Fruit fly (Drosophila melanogaster) whole organism, prepupa: ENCODE results near the gene CG7120.

Source experiments
- CG10631 ChIP-seq: fragments of 200-800 bp; sonication (Bioruptor generic); optimal IDR thresholded peaks from 2 replicates; lab custom pipeline; 2016; ENCODE audit warnings: missing biosample characterization, missing genetic modification characterization
- CG10669 ChIP-seq: fragments of 200-800 bp; sonication (Bioruptor generic); optimal IDR thresholded peaks from 3 replicates; lab custom pipeline; 2018; ENCODE audit warnings: missing biosample characterization, mild to moderate bottlenecking, missing genetic modification characterization, moderate library complexity
- CG11294 ChIP-seq: fragments of 200-800 bp; sonication (Bioruptor generic); IDR thresholded peaks from 2 replicates; pipeline ENCODE4 v1.3.6; 2022; ENCODE audit warnings: missing biosample characterization, missing genetic modification characterization
- CG11762 ChIP-seq: fragments of 200-800 bp; sonication (Bioruptor generic); optimal IDR thresholded peaks from 3 replicates; lab custom pipeline; 2016; ENCODE audit warnings: missing biosample characterization, missing genetic modification characterization; ENCODE audit not compliant: insufficient read depth
- CG11902 ChIP-seq: fragments of 200-800 bp; sonication (Bioruptor generic); optimal IDR thresholded peaks from 3 replicates; lab custom pipeline; 2016; ENCODE audit warnings: missing biosample characterization, missing genetic modification characterization
- CG15336 ChIP-seq: fragments of 200-800 bp; sonication (Bioruptor generic); IDR thresholded peaks from 2 replicates; pipeline ENCODE4 v1.3.6; 2022; ENCODE audit warnings: missing biosample characterization, missing genetic modification characterization
- CG1621 ChIP-seq: fragments of 200-800 bp; sonication (Bioruptor generic); optimal IDR thresholded peaks from 3 replicates; lab custom pipeline; 2018; ENCODE audit warnings: missing biosample characterization, mild to moderate bottlenecking, missing genetic modification characterization
- CG16779 ChIP-seq: fragments of 200-800 bp; sonication (Bioruptor generic); optimal IDR thresholded peaks from 3 replicates; lab custom pipeline; 2017; ENCODE audit warnings: missing biosample characterization, mild to moderate bottlenecking, missing genetic modification characterization
- CG3032 ChIP-seq: fragments of 200-800 bp; optimal IDR thresholded peaks from 2 replicates; lab custom pipeline; 2019; ENCODE audit warnings: missing biosample characterization, mild to moderate bottlenecking, missing genetic modification characterization, moderate library complexity
- CG31627 ChIP-seq: fragments of 200-800 bp; sonication (Bioruptor generic); optimal IDR thresholded peaks from 3 replicates; lab custom pipeline; 2016; ENCODE audit warnings: missing biosample characterization, missing genetic modification characterization
- CG34406 ChIP-seq: fragments of 200-800 bp; sonication (Bioruptor generic); optimal IDR thresholded peaks from 3 replicates; lab custom pipeline; 2016; ENCODE audit warnings: missing biosample characterization, missing genetic modification characterization
- CG3919 ChIP-seq: fragments of 200-800 bp; sonication (Bioruptor generic); optimal IDR thresholded peaks from 3 replicates; lab custom pipeline; 2016; ENCODE audit warnings: missing biosample characterization, missing genetic modification characterization
- CG4318 ChIP-seq: fragments of 200-800 bp; sonication (Bioruptor generic); optimal IDR thresholded peaks from 3 replicates; lab custom pipeline; 2017; ENCODE audit warnings: missing biosample characterization, mild to moderate bottlenecking, missing genetic modification characterization
- CG6163 ChIP-seq: fragments of 200-800 bp; sonication (Bioruptor generic); IDR thresholded peaks from 3 replicates; pipeline ENCODE4 v1.3.6; 2022; ENCODE audit warnings: missing biosample characterization, missing genetic modification characterization
- CG6276 ChIP-seq: fragments of 200-800 bp; sonication (Bioruptor generic); optimal IDR thresholded peaks from 2 replicates; lab custom pipeline; 2017; ENCODE audit warnings: missing biosample characterization, mild to moderate bottlenecking, missing genetic modification characterization
- CG6792 ChIP-seq: fragments of 200-800 bp; sonication (Bioruptor generic); optimal IDR thresholded peaks from 3 replicates; lab custom pipeline; 2016; ENCODE audit warnings: missing biosample characterization, missing genetic modification characterization
- CG6808 ChIP-seq: fragments of 200-800 bp; sonication (Bioruptor generic); optimal IDR thresholded peaks from 3 replicates; lab custom pipeline; 2017; ENCODE audit warnings: missing biosample characterization, missing genetic modification characterization, mild to moderate bottlenecking, moderate library complexity, missing genetic modification reagents
- CG6854 ChIP-seq: fragments of 200-800 bp; sonication (Bioruptor generic); optimal IDR thresholded peaks from 2 replicates; lab custom pipeline; 2017; ENCODE audit warnings: missing biosample characterization, mild to moderate bottlenecking, missing genetic modification characterization
- CG7368 ChIP-seq: fragments of 200-800 bp; sonication (Bioruptor generic); optimal IDR thresholded peaks from 3 replicates; lab custom pipeline; 2016; ENCODE audit warnings: missing biosample characterization, missing genetic modification characterization
- CG8119 ChIP-seq: fragments of 200-800 bp; sonication (Bioruptor generic); IDR thresholded peaks from 3 replicates; pipeline ENCODE4 v1.3.6; 2022; ENCODE audit warnings: missing biosample characterization, missing genetic modification characterization
- CG8319 ChIP-seq: fragments of 200-800 bp; sonication (Bioruptor generic); optimal IDR thresholded peaks from 3 replicates; lab custom pipeline; 2016; ENCODE audit warnings: missing biosample characterization, missing genetic modification characterization
- CG9139 ChIP-seq: fragments of 200-800 bp; sonication (Bioruptor generic); optimal IDR thresholded peaks from 3 replicates; lab custom pipeline; 2017; ENCODE audit warnings: missing biosample characterization, mild to moderate bottlenecking, missing genetic modification characterization
- Eip75B ChIP-seq: fragments of 200-800 bp; sonication (Bioruptor generic); optimal IDR thresholded peaks from 3 replicates; lab custom pipeline; 2016; ENCODE audit warnings: missing biosample characterization, missing genetic modification characterization
- Eip78C ChIP-seq: fragments of 200-800 bp; sonication (Bioruptor generic); peaks from one replicate; lab custom pipeline; 2016; ENCODE audit warnings: missing biosample characterization, missing genetic modification characterization
- Eip93F ChIP-seq: fragments of 200-800 bp; sonication (Bioruptor generic); optimal IDR thresholded peaks from 2 replicates; lab custom pipeline; 2016; ENCODE audit warnings: missing biosample characterization, mild to moderate bottlenecking, missing genetic modification characterization
- Ets96B ChIP-seq: fragments of 200-800 bp; optimal IDR thresholded peaks from 2 replicates; lab custom pipeline; 2019; ENCODE audit warnings: missing biosample characterization, mild to moderate bottlenecking, missing genetic modification characterization, moderate library complexity
- Gug ChIP-seq: fragments of 200-800 bp; sonication (Bioruptor generic); IDR thresholded peaks from 2 replicates; pipeline ENCODE4 v1.3.6; 2022; ENCODE audit warnings: missing biosample characterization, missing genetic modification characterization
- Hr38 ChIP-seq: sonication (Bioruptor generic); optimal IDR thresholded peaks from 2 replicates; lab custom pipeline; 2016; ENCODE audit warnings: missing biosample characterization, missing genetic modification characterization
- Hr39 ChIP-seq: fragments of 200-800 bp; sonication (Bioruptor generic); optimal IDR thresholded peaks from 2 replicates; lab custom pipeline; 2016; ENCODE audit warnings: missing biosample characterization, missing genetic modification characterization
- Hr4 ChIP-seq: fragments of 200-800 bp; sonication (Bioruptor generic); optimal IDR thresholded peaks from 3 replicates; lab custom pipeline; 2016; ENCODE audit warnings: missing biosample characterization, missing genetic modification characterization
- Lpt ChIP-seq: fragments of 200-800 bp; sonication (Bioruptor generic); optimal IDR thresholded peaks from 3 replicates; lab custom pipeline; 2016; ENCODE audit warnings: missing biosample characterization, missing genetic modification characterization
- Met ChIP-seq: fragments of 200-800 bp; sonication (Bioruptor generic); optimal IDR thresholded peaks from 3 replicates; lab custom pipeline; 2016; ENCODE audit warnings: missing biosample characterization, missing genetic modification characterization
- OdsH ChIP-seq: fragments of 200-800 bp; sonication (Bioruptor generic); optimal IDR thresholded peaks from 3 replicates; lab custom pipeline; 2016; ENCODE audit warnings: missing biosample characterization, missing genetic modification characterization
- Smox ChIP-seq: fragments of 200-800 bp; sonication (Bioruptor generic); optimal IDR thresholded peaks from 3 replicates; lab custom pipeline; 2016; ENCODE audit warnings: missing biosample characterization, missing genetic modification characterization
- Sox14 ChIP-seq: fragments of 200-800 bp; sonication (Bioruptor generic); optimal IDR thresholded peaks from 3 replicates; lab custom pipeline; 2016; ENCODE audit warnings: missing biosample characterization, missing genetic modification characterization
- achi ChIP-seq: fragments of 200-800 bp; sonication (Bioruptor generic); optimal IDR thresholded peaks from 3 replicates; lab custom pipeline; 2016; ENCODE audit warnings: missing biosample characterization, missing genetic modification characterization
- cyc ChIP-seq: fragments of 200-800 bp; sonication (Bioruptor generic); optimal IDR thresholded peaks from 3 replicates; lab custom pipeline; 2016; ENCODE audit warnings: missing biosample characterization, missing genetic modification characterization
- dac ChIP-seq: fragments of 200-800 bp; sonication (Bioruptor generic); optimal IDR thresholded peaks from 2 replicates; lab custom pipeline; 2017; ENCODE audit warnings: missing biosample characterization, mild to moderate bottlenecking, missing genetic modification characterization
- dsx ChIP-seq: fragments of 200-800 bp; optimal IDR thresholded peaks from 3 replicates; lab custom pipeline; 2019; ENCODE audit warnings: missing biosample characterization, mild to moderate bottlenecking, missing genetic modification characterization, moderate library complexity; ENCODE audit not compliant: poor library complexity, severe bottlenecking
- eg ChIP-seq: fragments of 200-800 bp; sonication (Bioruptor generic); IDR thresholded peaks from 3 replicates; pipeline ENCODE4 v1.3.6; 2022; ENCODE audit warnings: missing biosample characterization, missing genetic modification characterization
- fd85E ChIP-seq: fragments of 200-800 bp; sonication (Bioruptor generic); optimal IDR thresholded peaks from 3 replicates; lab custom pipeline; 2016; ENCODE audit warnings: missing biosample characterization, missing genetic modification characterization
- lz ChIP-seq: fragments of 200-800 bp; sonication (Bioruptor generic); optimal IDR thresholded peaks from 3 replicates; lab custom pipeline; 2016; ENCODE audit warnings: missing biosample characterization, missing genetic modification characterization
- pdm3 ChIP-seq: fragments of 200-800 bp; sonication (Bioruptor generic); optimal IDR thresholded peaks from 3 replicates; lab custom pipeline; 2016; ENCODE audit warnings: missing biosample characterization, missing genetic modification characterization
- salr ChIP-seq, 2 experiments: fragments of 200-800 bp; sonication (Bioruptor generic); optimal IDR thresholded peaks; 3 replicates each; lab custom pipeline; 2016 to 2018; ENCODE audit warnings: missing biosample characterization in 2 of 2, missing genetic modification characterization in 2 of 2, mild to moderate bottlenecking in 1 of 2
- spab ChIP-seq: fragments of 200-800 bp; sonication (Bioruptor generic); optimal IDR thresholded peaks from 2 replicates; lab custom pipeline; 2017; ENCODE audit warnings: missing biosample characterization, mild to moderate bottlenecking, missing genetic modification characterization, missing genetic modification reagents
- ss ChIP-seq, 2 experiments: fragments of 200-800 bp; sonication (Bioruptor generic); optimal IDR thresholded peaks; 2 replicates in 1 of 2; 3 replicates in 1 of 2; lab custom pipeline; 2017 to 2018; ENCODE audit warnings: mild to moderate bottlenecking in 2 of 2, missing biosample characterization in 2 of 2, missing genetic modification characterization in 2 of 2, moderate library complexity in 1 of 2
- topi ChIP-seq: fragments of 200-800 bp; sonication (Bioruptor generic); optimal IDR thresholded peaks from 3 replicates; lab custom pipeline; 2016; ENCODE audit warnings: missing biosample characterization, missing genetic modification characterization
- vri ChIP-seq: fragments of 200-800 bp; sonication (Bioruptor generic); optimal IDR thresholded peaks from 3 replicates; lab custom pipeline; 2016; ENCODE audit warnings: missing biosample characterization, mild to moderate bottlenecking, missing genetic modification characterization

The CG7120 gene

dm6 chr3L:8363266-8363665 is 32.5 kb upstream of the CG7120 start:
- TF ChIP-seq CG4318 (GFP tag; lab: Kevin White, UChicago) (no peak), CG6276 (GFP tag; lab: Kevin White, UChicago) (no peak), vri (GFP tag; lab: Kevin White, UChicago) (no peak), cyc (GFP tag; lab: Kevin White, UChicago) (no peak), dsx (no peak), CG9139 (no peak), CG6808 (GFP tag; lab: Kevin White, UChicago) (no peak), lz (no peak), Eip93F (GFP tag; lab: Kevin White, UChicago) (no peak), CG6854 (no peak), Smox (GFP tag; lab: Kevin White, UChicago) (no peak), CG8119 (GFP tag; lab: Robert Waterston, UW) (no peak), CG10669 (GFP tag; lab: Kevin White, UChicago) (no peak), ss (GFP tag; optimal IDR thresholded peaks at IDR 0.05; lab: Kevin White, UChicago) (no peak), topi (no peak), Gug (GFP tag; lab: Robert Waterston, UW) (no peak), salr (GFP tag; optimal IDR thresholded peaks at IDR 0.05; lab: Kevin White, UChicago) (no peak), CG31627 (GFP tag; lab: Kevin White, UChicago) (no peak), Hr38 (GFP tag; lab: Kevin White, UChicago) (no peak)
- TF ChIP-seq, all 60 proteins: peak for 0

DNA sequence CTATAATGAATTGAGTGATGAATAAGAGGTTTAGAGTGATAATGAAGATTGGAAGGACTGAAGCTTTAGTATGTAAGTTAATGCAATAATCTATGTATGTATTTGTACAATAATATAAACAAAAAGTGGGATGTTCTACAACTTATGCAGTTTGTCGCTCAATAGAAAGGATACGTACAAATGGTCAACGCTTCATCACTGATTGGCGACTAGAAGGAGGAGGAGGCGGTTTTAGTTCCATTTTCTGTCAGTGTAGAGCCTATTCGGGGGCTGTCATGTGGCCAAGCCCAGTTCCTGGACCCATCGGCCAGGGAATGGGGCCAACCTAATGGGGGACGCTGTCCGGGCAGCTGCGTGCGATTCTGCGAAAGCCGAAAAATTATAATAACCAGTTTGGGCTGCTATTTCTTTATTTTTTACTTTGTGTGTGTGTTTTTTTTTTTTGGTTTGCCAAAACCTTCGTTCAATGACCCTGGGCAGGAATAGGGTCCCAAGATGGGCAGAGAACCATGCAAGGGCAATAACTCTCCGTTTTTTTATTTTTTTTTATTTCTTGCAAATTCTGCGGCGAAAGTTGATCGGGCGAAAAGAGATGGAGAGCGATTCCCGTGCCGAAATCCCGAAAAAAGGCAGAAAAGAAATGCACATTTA is 27.0 kb upstream of the CG7120 start:
- TF ChIP-seq CG6163 (GFP tag; lab: Robert Waterston, UW): peak; percentile 54; the same call in 1 of the 3 replicates
- no peak for TF ChIP-seq CG1621
- TF ChIP-seq Eip78C (GFP tag; lab: Kevin White, UChicago): peak; percentile 60
- TF ChIP-seq achi (GFP tag; lab: Kevin White, UChicago): no peak
- TF ChIP-seq CG8119 (GFP tag; lab: Robert Waterston, UW): no peak
- no peak for TF ChIP-seq CG8319 (GFP tag; lab: Kevin White, UChicago)
- TF ChIP-seq CG6792: peak; percentile 22
- no peak for TF ChIP-seq CG9139
- TF ChIP-seq Lpt (GFP tag; lab: Kevin White, UChicago): no peak
- peak; percentile 83 for TF ChIP-seq topi
- no peak for TF ChIP-seq CG16779
- no peak for TF ChIP-seq CG11294 (GFP tag; lab: Robert Waterston, UW)
- TF ChIP-seq CG31627 (GFP tag; lab: Kevin White, UChicago): peak; percentile 78
- no peak for TF ChIP-seq Ets96B (tag; lab: Kevin White, UChicago)
- TF ChIP-seq CG34406 (GFP tag; lab: Kevin White, UChicago): no peak
- TF ChIP-seq CG11762 (GFP tag; lab: Kevin White, UChicago): no peak
- peak; percentile 77 for TF ChIP-seq cyc (GFP tag; lab: Kevin White, UChicago)
- peak; percentile 56 for TF ChIP-seq lz
- TF ChIP-seq Eip93F (GFP tag; lab: Kevin White, UChicago): peak; percentile 2
- no peak for TF ChIP-seq CG10669 (GFP tag; lab: Kevin White, UChicago)
- no peak for TF ChIP-seq fd85E (GFP tag; lab: Kevin White, UChicago)
- no peak for TF ChIP-seq CG10631 (GFP tag; lab: Kevin White, UChicago)
- TF ChIP-seq eg (GFP tag; lab: Robert Waterston, UW): no peak
- peak; percentile 44 for TF ChIP-seq CG11902 (GFP tag; lab: Kevin White, UChicago)
- TF ChIP-seq OdsH (GFP tag; lab: Kevin White, UChicago): no peak
- no peak for TF ChIP-seq dac (GFP tag; lab: Kevin White, UChicago)
- no peak for TF ChIP-seq dsx
- TF ChIP-seq CG15336 (GFP tag; lab: Robert Waterston, UW): no peak
- TF ChIP-seq Hr39 (GFP tag; lab: Kevin White, UChicago): peak; percentile 75
- peak; percentile 4 for TF ChIP-seq CG6854
- TF ChIP-seq CG7368 (GFP tag; lab: Kevin White, UChicago): no peak
- TF ChIP-seq Sox14 (GFP tag; lab: Kevin White, UChicago): peak; percentile 47
- TF ChIP-seq spab: no peak
- TF ChIP-seq Eip75B (GFP tag; lab: Kevin White, UChicago): no peak
- no peak for TF ChIP-seq Hr4 (GFP tag; lab: Kevin White, UChicago)
- TF ChIP-seq CG3032 (tag; lab: Kevin White, UChicago): no peak
- peak; percentile 42 for TF ChIP-seq vri (GFP tag; lab: Kevin White, UChicago)
- TF ChIP-seq pdm3: peak; percentile 23
- TF ChIP-seq Met: peak; percentile 84
- TF ChIP-seq CG3919 (GFP tag; lab: Kevin White, UChicago): peak; percentile 42
